Worm (Caenorhabditis elegans) whole organism, L1 larva: ENCODE results near the gene srx-134.

Experiments used
- C16A3.4 ChIP-seq: fragments of 150-350 bp; optimal IDR thresholded peaks from 2 replicates; lab custom pipeline; 2014; ENCODE audit warnings: missing biosample characterization, missing genetic modification characterization
- Y116A8C.19 ChIP-seq: sonication (generic microtip); optimal IDR thresholded peaks from 2 replicates; lab custom pipeline; 2016; ENCODE audit warnings: missing compliant biosample characterization, missing genetic modification characterization, borderline replicate concordance
- aha-1 ChIP-seq: fragments of 150-350 bp; optimal IDR thresholded peaks from 2 replicates; lab custom pipeline; 2014; ENCODE audit warnings: missing biosample characterization, missing genetic modification characterization
- alr-1 ChIP-seq: fragments of 200-800 bp; sonication (Bioruptor generic); optimal IDR thresholded peaks from 2 replicates; lab custom pipeline; 2018; ENCODE audit warnings: borderline replicate concordance, mild to moderate bottlenecking, missing genetic modification characterization, missing compliant biosample characterization
- aly-2 ChIP-seq: fragments of 150-350 bp; optimal IDR thresholded peaks from 2 replicates; lab custom pipeline; 2014; ENCODE audit warnings: missing biosample characterization, missing genetic modification characterization
- dpl-1 ChIP-seq, 3 experiments: fragments of 150-350 bp in 2 of 3; sonication (generic microtip) in 1 of 3; optimal IDR thresholded peaks; 2 replicates each; lab custom pipeline; 2014 to 2017; ENCODE audit warnings: missing biosample characterization in 3 of 3, missing genetic modification characterization in 3 of 3, missing genetic modification reagents in 3 of 3
- efl-1 ChIP-seq, 4 experiments: fragments of 150-350 bp; optimal IDR thresholded peaks in 3 of 4; peaks in 1 of 4; 1 replicate in 1 of 4; 2 replicates in 3 of 4; lab custom pipeline; 2014; ENCODE audit warnings: missing biosample characterization in 2 of 4, missing genetic modification characterization in 2 of 4, missing genetic modification reagents in 2 of 4
- efl-3 ChIP-seq: fragments of 200-800 bp; sonication (Bioruptor generic); optimal IDR thresholded peaks from 2 replicates; lab custom pipeline; 2018; ENCODE audit warnings: mild to moderate bottlenecking, missing genetic modification characterization, missing compliant biosample characterization
- elt-2 ChIP-seq: sonication (generic microtip); optimal IDR thresholded peaks from 2 replicates; lab custom pipeline; 2016; ENCODE audit warnings: missing genetic modification characterization, mild to moderate bottlenecking, inconsistent platforms, missing compliant biosample characterization, missing genetic modification reagents
- ets-5 ChIP-seq: fragments of 200-800 bp; sonication (Bioruptor generic); IDR thresholded peaks from 2 replicates; pipeline ENCODE4 v1.3.6; 2022; ENCODE audit warnings: missing genetic modification characterization, missing compliant biosample characterization
- fkh-4 ChIP-seq: sonication (generic microtip); optimal IDR thresholded peaks from 2 replicates; lab custom pipeline; 2016; ENCODE audit warnings: missing compliant biosample characterization, missing genetic modification characterization, borderline replicate concordance
- fkh-8 ChIP-seq: sonication (generic microtip); optimal IDR thresholded peaks from 2 replicates; lab custom pipeline; 2016; ENCODE audit warnings: mild to moderate bottlenecking, missing genetic modification characterization, missing compliant biosample characterization
- fos-1 ChIP-seq: fragments of 150-350 bp; optimal IDR thresholded peaks from 2 replicates; lab custom pipeline; 2014; ENCODE audit warnings: missing biosample characterization, missing genetic modification characterization
- hpl-2 ChIP-seq: fragments of 150-350 bp; optimal IDR thresholded peaks from 2 replicates; lab custom pipeline; 2014; ENCODE audit warnings: missing biosample characterization, missing genetic modification reagents, missing genetic modification characterization
- irx-1 ChIP-seq: sonication (generic microtip); optimal IDR thresholded peaks from 2 replicates; lab custom pipeline; 2016; ENCODE audit warnings: missing genetic modification characterization, missing compliant biosample characterization
- isw-1 ChIP-seq: fragments of 200-800 bp; sonication (Bioruptor generic); IDR thresholded peaks from 2 replicates; pipeline ENCODE4 v1.3.6; 2022; ENCODE audit warnings: missing genetic modification characterization, missing compliant biosample characterization
- lin-14 ChIP-seq: fragments of 200-800 bp; sonication (Bioruptor generic); optimal IDR thresholded peaks from 2 replicates; lab custom pipeline; 2018; ENCODE audit warnings: mild to moderate bottlenecking, missing genetic modification characterization, moderate library complexity, missing compliant biosample characterization
- lin-15B ChIP-seq: fragments of 150-350 bp; sonication (generic microtip); optimal IDR thresholded peaks from 3 replicates; lab custom pipeline; 2014; ENCODE audit warnings: missing biosample characterization, missing genetic modification characterization
- lin-35 ChIP-seq, 2 experiments: fragments of 150-350 bp; optimal IDR thresholded peaks; 2 replicates each; lab custom pipeline; 2014; ENCODE audit warnings: missing biosample characterization in 2 of 2, missing genetic modification characterization in 2 of 2, missing genetic modification reagents in 2 of 2
- lir-3 ChIP-seq: sonication (generic microtip); optimal IDR thresholded peaks from 2 replicates; lab custom pipeline; 2016; ENCODE audit warnings: mild to moderate bottlenecking, missing genetic modification characterization, moderate library complexity, missing compliant biosample characterization; ENCODE audit not compliant: poor library complexity
- mef-2 ChIP-seq: fragments of 150-350 bp; optimal IDR thresholded peaks from 2 replicates; lab custom pipeline; 2014; ENCODE audit warnings: missing biosample characterization, missing genetic modification characterization
- mep-1 ChIP-seq: fragments of 150-350 bp; optimal IDR thresholded peaks from 2 replicates; lab custom pipeline; 2014; ENCODE audit warnings: missing biosample characterization, missing genetic modification characterization
- nhr-11 ChIP-seq: fragments of 150-350 bp; optimal IDR thresholded peaks from 2 replicates; lab custom pipeline; 2014; ENCODE audit warnings: missing biosample characterization, missing genetic modification characterization
- nhr-19 ChIP-seq: fragments of 200-800 bp; sonication (Bioruptor generic); conservative IDR thresholded peaks from 2 replicates; pipeline ENCODE4 v1.3.6; 2022; ENCODE audit warnings: missing genetic modification characterization, missing compliant biosample characterization
- nhr-20 ChIP-seq: sonication (generic microtip); optimal IDR thresholded peaks from 2 replicates; lab custom pipeline; 2016; ENCODE audit warnings: mild to moderate bottlenecking, missing genetic modification characterization, missing compliant biosample characterization
- nhr-71 ChIP-seq: sonication (generic microtip); optimal IDR thresholded peaks from 2 replicates; lab custom pipeline; 2016; ENCODE audit warnings: mild to moderate bottlenecking, missing genetic modification characterization, moderate library complexity, missing compliant biosample characterization
- nhr-76 ChIP-seq: sonication (generic microtip); optimal IDR thresholded peaks from 2 replicates; lab custom pipeline; 2017; ENCODE audit warnings: missing biosample characterization, missing genetic modification characterization
- nhr-85 ChIP-seq: sonication (generic microtip); peaks from one replicate; lab custom pipeline; 2016; ENCODE audit warnings: missing genetic modification characterization, inconsistent platforms, missing compliant biosample characterization
- pqm-1 ChIP-seq: sonication (generic microtip); optimal IDR thresholded peaks from 3 replicates; lab custom pipeline; 2017; ENCODE audit warnings: missing biosample characterization, missing genetic modification characterization
- sox-4 ChIP-seq: sonication (generic microtip); optimal IDR thresholded peaks from 2 replicates; lab custom pipeline; 2016; ENCODE audit warnings: missing genetic modification characterization, missing compliant biosample characterization
- sptf-1 ChIP-seq: fragments of 150-350 bp; optimal IDR thresholded peaks from 2 replicates; lab custom pipeline; 2014; ENCODE audit warnings: missing biosample characterization, missing genetic modification characterization
- tbx-2 ChIP-seq: sonication (generic microtip); optimal IDR thresholded peaks from 2 replicates; lab custom pipeline; 2016; ENCODE audit warnings: missing genetic modification characterization, missing compliant biosample characterization
- unc-98 ChIP-seq: fragments of 200-800 bp; sonication (Bioruptor generic); IDR thresholded peaks from 2 replicates; pipeline ENCODE4 v1.3.6; 2022; ENCODE audit warnings: missing genetic modification characterization, missing compliant biosample characterization
- ztf-4 ChIP-seq: fragments of 150-350 bp; optimal IDR thresholded peaks from 2 replicates; lab custom pipeline; 2014; ENCODE audit warnings: missing biosample characterization, missing genetic modification characterization

The srx-134 gene

DNA sequence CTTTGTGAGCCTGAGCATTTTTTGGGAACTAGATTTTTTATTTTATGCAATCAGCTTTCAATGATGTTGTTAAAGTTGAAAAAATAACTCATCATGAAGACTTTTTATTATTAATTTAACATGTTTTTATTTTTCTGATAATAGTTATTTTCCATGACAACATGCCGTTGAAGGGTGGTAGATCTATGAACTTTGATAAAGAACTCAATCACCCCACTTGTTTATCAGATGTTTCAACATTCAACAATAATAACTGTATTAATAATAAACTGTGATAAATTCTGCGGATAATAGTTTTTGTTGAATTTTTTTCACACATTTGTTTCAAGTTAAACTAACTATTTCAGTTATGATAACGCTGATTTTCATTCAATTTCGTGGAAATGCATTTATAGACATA is 35.2 kb upstream of the srx-134 start:
- TF ChIP-seq lir-3 (tag; lab: Kevin White, UChicago) (no peak), nhr-20 (tag; lab: Kevin White, UChicago) (peak; percentile 33), pqm-1 (tag; lab: Kevin White, UChicago) (no peak), nhr-19 (GFP tag; lab: Robert Waterston, UW) (0 out of 2 replicates have a peak, but pooled peaks have one; percentile 13), dpl-1 (GFP tag; optimal IDR thresholded peaks at IDR 0.05; lab: Kevin White, UChicago) (no peak), nhr-85 (tag; lab: Kevin White, UChicago) (peak; percentile 63), lin-14 (GFP tag; lab: Kevin White, UChicago) (no peak), elt-2 (peak; percentile 59), nhr-71 (tag; lab: Kevin White, UChicago) (peak; percentile 40)
- TF ChIP-seq, all 84 proteins: peak for 5

DNA sequence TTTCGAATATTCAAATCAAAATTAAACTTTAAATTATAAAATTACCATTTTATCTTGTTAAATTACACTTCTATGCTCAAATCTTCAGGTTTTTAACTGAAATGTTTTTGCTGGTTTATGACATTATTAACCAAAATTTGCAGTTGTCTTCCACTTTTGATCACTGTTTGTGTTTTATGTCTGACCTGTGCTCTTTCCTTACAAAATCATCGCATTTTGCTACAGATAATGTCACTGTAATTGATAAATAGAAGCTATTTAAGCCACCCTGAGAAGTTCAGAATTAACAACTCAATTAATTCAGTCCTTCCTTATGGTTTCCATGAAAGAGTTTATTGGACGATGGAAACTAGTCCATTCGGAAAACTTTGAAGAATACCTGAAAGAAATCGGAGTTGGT is 34.2 kb upstream of the srx-134 start, which contains the start of gene lbp-8:
Gene lbp-8, plus strand, starts transcription at position 301 of the 400 bp plus-strand sequence.
- no peak for TF ChIP-seq hpl-2 (GFP tag; lab: Kevin White, UChicago)
- no peak for TF ChIP-seq sox-4 (tag; lab: Kevin White, UChicago)
- no peak for TF ChIP-seq aha-1 (tag; lab: Kevin White, UChicago)
- no peak for TF ChIP-seq efl-3
- TF ChIP-seq nhr-76 (tag; lab: Kevin White, UChicago) = no peak
- no peak for TF ChIP-seq mef-2 (tag; lab: Kevin White, UChicago)
- no peak for TF ChIP-seq fkh-4 (tag; lab: Kevin White, UChicago)
- TF ChIP-seq lin-14 (GFP tag; lab: Kevin White, UChicago) = no peak
- TF ChIP-seq aly-2 = no peak
- no peak for TF ChIP-seq lin-15B (tag; lab: Kevin White, UChicago)
- TF ChIP-seq mep-1 (tag; lab: Kevin White, UChicago) = no peak
- no peak for TF ChIP-seq C16A3.4
- no peak for TF ChIP-seq fkh-8 (tag; lab: Kevin White, UChicago)
- TF ChIP-seq Y116A8C.19 = no peak
- no peak for TF ChIP-seq fos-1

DNA sequence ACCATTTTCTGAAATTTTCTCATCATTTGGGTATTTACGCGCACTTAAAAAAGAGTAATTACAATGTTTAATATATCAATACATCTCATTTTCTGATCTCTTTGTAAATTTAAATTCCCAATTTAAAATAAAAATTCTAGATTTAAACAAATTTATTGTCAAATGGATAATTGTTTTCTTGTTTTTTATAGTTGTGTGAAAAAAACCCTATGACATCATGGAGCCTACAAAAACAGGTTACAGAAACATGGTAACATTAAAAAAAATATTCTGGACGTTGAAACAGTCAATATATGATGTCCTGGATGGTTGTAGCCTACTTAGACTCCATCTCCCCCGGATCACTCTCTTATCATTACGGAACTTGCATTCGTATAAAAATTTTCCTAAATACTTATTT is 33.2 kb upstream of the srx-134 start, which contains the start of gene spp-12:
Gene spp-12, plus strand, starts transcription at position 301 of the 400 bp plus-strand sequence.
- no peak for TF ChIP-seq tbx-2 (tag; lab: Kevin White, UChicago)
- TF ChIP-seq nhr-11 (tag; lab: Kevin White, UChicago) = no peak
- no peak for TF ChIP-seq alr-1 (tag; lab: Kevin White, UChicago)
- TF ChIP-seq efl-1 (optimal IDR thresholded peaks at IDR 0.05; lab: Kevin White, UChicago) = no peak
- peak in 1 of 2 experiments; percentile 6 for TF ChIP-seq efl-1 (GFP tag; optimal IDR thresholded peaks at IDR 0.05 in 1 of 2; lab: Kevin White, UChicago)

DNA sequence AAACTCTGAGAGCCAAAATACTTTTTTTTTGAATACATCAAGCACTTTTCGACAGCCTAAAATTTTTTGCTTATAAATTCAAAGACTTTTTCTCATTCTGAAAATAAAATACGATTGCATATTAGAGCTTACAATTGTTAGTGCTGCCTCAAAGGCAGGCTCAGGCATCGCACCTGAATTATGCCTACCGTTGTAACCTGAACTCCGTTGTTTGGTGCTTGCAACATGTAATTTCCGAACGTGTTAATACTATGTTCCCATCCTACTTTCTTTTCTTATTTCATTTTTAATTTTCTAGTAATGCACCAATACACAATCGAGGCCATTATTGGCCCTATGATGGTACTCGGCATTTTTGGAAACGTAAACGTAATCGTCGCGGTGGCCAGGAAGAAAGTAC is 31.1 kb upstream of the srx-134 start, which contains the start of gene srsx-19:
Gene srsx-19, plus strand, starts transcription at position 301 of the 400 bp plus-strand sequence.
- TF ChIP-seq irx-1 (tag; lab: Kevin White, UChicago) = no peak
- TF ChIP-seq ztf-4 (tag; lab: Kevin White, UChicago) = no peak
- no peak for TF ChIP-seq nhr-11 (tag; lab: Kevin White, UChicago)
- no peak for TF ChIP-seq lin-35 (GFP tag; optimal IDR thresholded peaks at IDR 0.05; lab: Kevin White, UChicago)
- no peak for TF ChIP-seq ets-5 (GFP tag; lab: Robert Waterston, UW)
- no peak for TF ChIP-seq C16A3.4
- no peak for TF ChIP-seq dpl-1 (GFP tag; optimal IDR thresholded peaks at IDR 0.05; lab: Kevin White, UChicago)
- no peak for TF ChIP-seq sptf-1
- TF ChIP-seq lin-14 (GFP tag; lab: Kevin White, UChicago) = no peak

DNA sequence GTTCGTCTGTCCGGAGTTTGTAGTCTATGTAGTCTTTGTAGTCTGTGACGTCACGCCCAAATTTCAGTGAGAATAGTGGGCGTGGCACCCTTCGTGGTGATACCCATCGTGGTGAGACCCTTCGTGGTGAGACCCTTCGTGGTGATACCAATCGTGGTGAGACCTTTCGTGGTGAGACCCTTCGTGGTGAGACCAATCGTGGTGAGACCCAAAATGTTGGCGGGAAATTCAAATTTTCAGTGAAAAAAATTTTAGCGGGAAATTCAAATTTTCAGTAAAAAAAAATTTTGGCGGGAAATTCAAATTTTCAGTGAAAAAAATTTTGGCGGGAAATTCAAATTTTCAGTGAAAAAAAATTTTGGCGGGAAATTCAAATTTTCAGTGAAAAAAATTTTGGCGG is 25.9 kb upstream of the srx-134 start:
- TF ChIP-seq unc-98 (GFP tag; lab: Robert Waterston, UW) = peak; percentile 53; the same call in 1 of the 2 replicates
- TF ChIP-seq isw-1 = peak; percentile 11; the same call in 1 of the 2 replicates
